Fruit fly (Drosophila melanogaster) whole organism, adult: ENCODE results near the gene CG8003.

Experiments
- CG12768 ChIP-seq: fragments of 200-800 bp; sonication (Bioruptor generic); optimal IDR thresholded peaks from 2 replicates; lab custom pipeline; 2017; ENCODE audit warnings: missing biosample characterization, missing genetic modification characterization, mild to moderate bottlenecking, moderate library complexity, missing genetic modification reagents
- CG1620 ChIP-seq: fragments of 200-800 bp; sonication (Bioruptor generic); optimal IDR thresholded peaks from 2 replicates; lab custom pipeline; 2016; ENCODE audit warnings: missing biosample characterization, missing genetic modification characterization
- CG5204 ChIP-seq: fragments of 200-800 bp; sonication (Bioruptor generic); optimal IDR thresholded peaks from 2 replicates; lab custom pipeline; 2016; ENCODE audit warnings: missing biosample characterization, missing genetic modification characterization
- CG7101 ChIP-seq: fragments of 200-800 bp; sonication (Bioruptor generic); optimal IDR thresholded peaks from 2 replicates; lab custom pipeline; 2018; ENCODE audit warnings: missing biosample characterization, mild to moderate bottlenecking, missing genetic modification characterization, moderate library complexity
- kay ChIP-seq: fragments of 200-800 bp; sonication (Bioruptor generic); peaks from one replicate; lab custom pipeline; 2016; ENCODE audit warnings: missing biosample characterization, missing genetic modification characterization, borderline replicate concordance

- TF ChIP-seq kay (no peak), CG12768 (GFP tag; lab: Kevin White, UChicago) (no peak), CG7101 (peak; percentile 70), CG1620 (no peak), CG5204 (no peak)
Measured at dm6 chr3L:10696635-10697412, 35.5 kb downstream of the CG8003 start, which contains the start of gene NijA.
